Fruit fly (Drosophila melanogaster): ENCODE data around the gene Gale.

- TF ChIP-seq Pif1B (GFP tag; optimal IDR thresholded peaks at IDR 0.05) (no peak), Pif1A (GFP tag; optimal IDR thresholded peaks at IDR 0.05) (peak; percentile 7), CG15710 (tag; optimal IDR thresholded peaks at IDR 0.05) (no peak), rn (GFP tag; IDR thresholded peaks at IDR 0.05) (peak; percentile 34; the same call in 1 of the 2 replicates), EcR (GFP tag; optimal IDR thresholded peaks at IDR 0.05) (no peak), gl (tag; optimal IDR thresholded peaks at IDR 0.05) (no peak), CG13204 (GFP tag; optimal IDR thresholded peaks at IDR 0.05) (no peak), CG12605 (GFP tag; IDR thresholded peaks at IDR 0.05) (no peak), D1 (tag; optimal IDR thresholded peaks at IDR 0.05) (no peak), CG34367 (tag; optimal IDR thresholded peaks at IDR 0.05) (no peak), Ets98B (GFP tag; IDR thresholded peaks at IDR 0.05) (peak; percentile 40; the same call in 1 of the 2 replicates), CG10348 (GFP tag; IDR thresholded peaks at IDR 0.05) (no peak), CG17806 (tag; optimal IDR thresholded peaks at IDR 0.05) (no peak)
Observed at dm6 chr3L:680258-680657, 31.9 kb downstream of the Gale start, which contains the start of gene CG17129.
